Worm (Caenorhabditis elegans): Measurements from ENCODE around the gene clec-141.

DNA sequence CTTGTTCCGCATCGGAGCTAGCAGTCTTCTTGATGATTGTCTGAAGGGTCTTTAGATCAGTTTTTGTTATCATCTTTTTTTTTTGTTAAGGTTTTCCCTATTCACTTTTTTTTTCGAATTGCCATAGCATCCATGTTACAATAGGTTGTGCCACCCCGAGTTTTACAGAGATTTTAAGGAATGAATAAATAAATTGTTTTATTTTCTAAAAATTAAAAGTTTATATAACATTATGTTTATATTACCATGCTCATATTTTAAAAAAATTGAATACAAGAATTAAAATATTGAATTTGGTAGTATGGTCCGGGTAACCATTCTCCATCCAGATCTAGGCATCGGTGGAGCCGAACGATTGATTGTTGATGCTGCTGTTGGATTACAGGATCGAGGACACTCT, 32.5 kb downstream of the clec-141 start, which contains the start of gene algn-2:
- TF ChIP-seq unc-62 (GFP tag; optimal IDR thresholded peaks at IDR 0.05) (no peak), nhr-237 (tag; optimal IDR thresholded peaks at IDR 0.05) (no peak), lin-13 (tag; optimal IDR thresholded peaks at IDR 0.05) (no peak)
